Worm (Caenorhabditis elegans): ENCODE results near the gene W04B5.5.

DNA sequence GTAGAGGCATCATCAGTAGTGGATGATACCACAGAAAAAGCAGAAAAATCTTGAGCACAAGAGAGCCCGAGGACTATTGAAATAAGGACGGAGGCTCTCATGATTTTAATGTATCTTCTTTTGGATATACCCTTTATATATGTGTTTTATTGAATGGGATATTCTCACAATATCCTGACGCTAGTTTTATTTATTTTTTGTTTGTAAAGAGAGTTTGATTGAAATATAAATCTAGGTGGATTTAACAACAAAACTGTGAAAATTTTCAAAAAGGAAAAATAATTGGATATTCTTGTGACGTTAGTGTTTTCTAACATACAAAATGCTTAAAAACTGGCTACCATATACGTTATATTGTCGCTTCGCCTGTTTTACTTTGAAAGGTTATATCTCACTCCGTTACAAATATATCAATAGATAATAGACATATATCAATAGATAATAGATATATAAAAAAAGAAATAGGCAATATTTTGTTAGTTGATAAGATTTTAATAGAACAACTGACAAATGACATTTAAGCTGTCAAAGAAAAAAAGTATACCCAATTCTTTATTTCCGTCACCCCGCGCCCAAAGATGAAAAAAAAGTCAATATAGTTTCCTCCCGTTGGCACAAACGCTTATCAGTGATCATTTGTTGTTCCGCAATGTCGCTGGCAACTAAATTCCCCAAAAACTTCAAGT lies 27.7 kb upstream of the W04B5.5 start, which contains the start of the genes E02H9.7 and klo-2:
- TF ChIP-seq lin-39 (tag; optimal IDR thresholded peaks at IDR 0.05): no peak
- no peak for TF ChIP-seq unc-55 (GFP tag; optimal IDR thresholded peaks at IDR 0.05)
- TF ChIP-seq nhr-6 (tag; optimal IDR thresholded peaks at IDR 0.05): no peak
